Worm (Caenorhabditis elegans) whole organism, L4 larva: ENCODE measurements around the gene ani-2.

Experiments
- F26F4.8 ChIP-seq: fragments of 200-800 bp; sonication (Bioruptor generic); conservative IDR thresholded peaks from 2 replicates; pipeline ENCODE4 v1.3.6; 2022; ENCODE audit warnings: missing genetic modification characterization, missing compliant biosample characterization
- F37D6.2 ChIP-seq: sonication (generic microtip); optimal IDR thresholded peaks from 2 replicates; lab custom pipeline; 2016; ENCODE audit warnings: mild to moderate bottlenecking, missing genetic modification characterization, missing compliant biosample characterization
- T20F7.1 ChIP-seq: fragments of 200-800 bp; sonication (Bioruptor generic); optimal IDR thresholded peaks from 2 replicates; lab custom pipeline; 2018; ENCODE audit warnings: mild to moderate bottlenecking, missing genetic modification characterization, missing compliant biosample characterization
- Y5F2A.4 ChIP-seq: fragments of 200-800 bp; sonication (Bioruptor generic); optimal IDR thresholded peaks from 2 replicates; lab custom pipeline; 2018; ENCODE audit warnings: mild to moderate bottlenecking, missing genetic modification characterization, missing compliant biosample characterization
- ama-1 ChIP-seq: fragments of 150-350 bp; optimal IDR thresholded peaks from 2 replicates; lab custom pipeline; 2014; ENCODE audit warnings: inconsistent platforms, mixed read lengths
- arid-1 ChIP-seq: fragments of 200-800 bp; sonication (Bioruptor generic); conservative IDR thresholded peaks from 2 replicates; pipeline ENCODE4 v1.3.6; 2022; ENCODE audit warnings: missing genetic modification reagents, missing genetic modification characterization, missing compliant biosample characterization
- attf-4 ChIP-seq: sonication (generic microtip); optimal IDR thresholded peaks from 3 replicates; lab custom pipeline; 2017; ENCODE audit warnings: missing biosample characterization, missing genetic modification characterization
- ceh-32 ChIP-seq: sonication (generic microtip); optimal IDR thresholded peaks from 2 replicates; lab custom pipeline; 2016; ENCODE audit warnings: mild to moderate bottlenecking, missing genetic modification characterization, missing compliant biosample characterization; ENCODE audit not compliant: poor library complexity
- ceh-62 ChIP-seq: sonication (generic microtip); optimal IDR thresholded peaks from 2 replicates; lab custom pipeline; 2017; ENCODE audit warnings: missing biosample characterization, missing genetic modification characterization
- ceh-82 ChIP-seq: sonication (generic microtip); optimal IDR thresholded peaks from 2 replicates; lab custom pipeline; 2017; ENCODE audit warnings: missing biosample characterization, missing genetic modification characterization
- ces-1 ChIP-seq: fragments of 150-350 bp; sonication (generic microtip); optimal IDR thresholded peaks from 4 replicates; lab custom pipeline; 2014; ENCODE audit warnings: missing biosample characterization, missing genetic modification reagents, missing genetic modification characterization
- daf-19 ChIP-seq: fragments of 200-800 bp; sonication (Bioruptor generic); conservative IDR thresholded peaks from 2 replicates; pipeline ENCODE4 v1.3.6; 2022; ENCODE audit warnings: missing genetic modification characterization, missing compliant biosample characterization
- dmd-9 ChIP-seq: fragments of 200-800 bp; sonication (Bioruptor generic); IDR thresholded peaks from 2 replicates; pipeline ENCODE4 v1.3.6; 2022; ENCODE audit warnings: missing genetic modification reagents, missing genetic modification characterization, missing compliant biosample characterization
- dpl-1 ChIP-seq: fragments of 150-350 bp; optimal IDR thresholded peaks from 2 replicates; lab custom pipeline; 2014; ENCODE audit warnings: missing biosample characterization, missing genetic modification reagents, missing genetic modification characterization
- duxl-1 ChIP-seq: sonication (generic microtip); optimal IDR thresholded peaks from 2 replicates; lab custom pipeline; 2016; ENCODE audit warnings: mild to moderate bottlenecking, missing genetic modification characterization, moderate library complexity, missing compliant biosample characterization; ENCODE audit not compliant: poor library complexity
- dve-1 ChIP-seq: sonication (generic microtip); optimal IDR thresholded peaks from 2 replicates; lab custom pipeline; 2017; ENCODE audit warnings: antibody characterized with exemption, mild to moderate bottlenecking, missing genetic modification characterization, missing compliant biosample characterization; ENCODE audit not compliant: insufficient read depth
- egl-27 ChIP-seq: sonication (generic microtip); optimal IDR thresholded peaks from 3 replicates; lab custom pipeline; 2017; ENCODE audit warnings: missing biosample characterization, missing genetic modification reagents, missing genetic modification characterization
- egl-43 ChIP-seq: fragments of 200-800 bp; sonication (Bioruptor generic); IDR thresholded peaks from 2 replicates; pipeline ENCODE4 v1.3.6; 2022; ENCODE audit warnings: missing genetic modification reagents, missing genetic modification characterization, missing compliant biosample characterization
- gei-8 ChIP-seq: fragments of 200-800 bp; sonication (Bioruptor generic); optimal IDR thresholded peaks from 2 replicates; lab custom pipeline; 2018; ENCODE audit warnings: mild to moderate bottlenecking, missing genetic modification characterization, missing compliant biosample characterization
- lin-1 ChIP-seq: fragments of 200-800 bp; sonication (Bioruptor generic); IDR thresholded peaks from 2 replicates; pipeline ENCODE4 v1.3.6; 2022; ENCODE audit warnings: missing genetic modification reagents, missing genetic modification characterization, missing compliant biosample characterization
- lin-13 ChIP-seq: fragments of 150-350 bp; optimal IDR thresholded peaks from 2 replicates; lab custom pipeline; 2014; ENCODE audit warnings: missing biosample characterization, missing genetic modification reagents, missing genetic modification characterization
- lin-15B ChIP-seq: fragments of 150-350 bp; sonication (generic microtip); optimal IDR thresholded peaks from 3 replicates; lab custom pipeline; 2014; ENCODE audit warnings: missing biosample characterization, missing genetic modification characterization
- lin-39 ChIP-seq: fragments of 150-350 bp; optimal IDR thresholded peaks from 2 replicates; lab custom pipeline; 2014; ENCODE audit warnings: missing biosample characterization, missing genetic modification reagents, missing genetic modification characterization
- lsy-2 ChIP-seq, 2 experiments: fragments of 150-350 bp in 1 of 2; sonication (generic microtip) in 1 of 2; optimal IDR thresholded peaks; 2 replicates each; lab custom pipeline; 2014 to 2017; ENCODE audit warnings: missing biosample characterization in 2 of 2, missing genetic modification characterization in 2 of 2
- mdt-29 ChIP-seq: fragments of 200-800 bp; sonication (Bioruptor generic); IDR thresholded peaks from 2 replicates; pipeline ENCODE4 v1.3.6; 2022; ENCODE audit warnings: missing genetic modification reagents, missing genetic modification characterization, missing compliant biosample characterization
- mes-2 ChIP-seq: sonication (generic microtip); optimal IDR thresholded peaks from 2 replicates; lab custom pipeline; 2016; ENCODE audit warnings: missing genotype, mild to moderate bottlenecking, missing genetic modification characterization, missing compliant biosample characterization; ENCODE audit not compliant: poor library complexity, severe bottlenecking
- mxl-3 ChIP-seq: fragments of 200-800 bp; sonication (Bioruptor generic); optimal IDR thresholded peaks from 2 replicates; lab custom pipeline; 2018; ENCODE audit warnings: mild to moderate bottlenecking, missing genetic modification characterization, missing compliant biosample characterization
- nhr-111 ChIP-seq: fragments of 200-800 bp; sonication (Bioruptor generic); optimal IDR thresholded peaks from 2 replicates; lab custom pipeline; 2018; ENCODE audit warnings: mild to moderate bottlenecking, missing genetic modification characterization, missing compliant biosample characterization
- nhr-237 ChIP-seq: sonication (generic microtip); optimal IDR thresholded peaks from 2 replicates; lab custom pipeline; 2017; ENCODE audit warnings: missing biosample characterization, missing genetic modification characterization
- nhr-25 ChIP-seq: sonication (generic microtip); optimal IDR thresholded peaks from 2 replicates; lab custom pipeline; 2017; ENCODE audit warnings: missing genetic modification characterization, mild to moderate bottlenecking, missing compliant biosample characterization, antibody characterized with exemption, moderate library complexity, borderline replicate concordance; ENCODE audit not compliant: insufficient read depth
- nhr-28 ChIP-seq: fragments of 150-350 bp; optimal IDR thresholded peaks from 2 replicates; lab custom pipeline; 2014; ENCODE audit warnings: missing biosample characterization, missing genetic modification characterization
- nhr-76 ChIP-seq: fragments of 150-350 bp; optimal IDR thresholded peaks from 2 replicates; lab custom pipeline; 2014; ENCODE audit warnings: missing biosample characterization, missing genetic modification characterization
- nhr-77 ChIP-seq: fragments of 150-350 bp; optimal IDR thresholded peaks from 2 replicates; lab custom pipeline; 2014; ENCODE audit warnings: missing biosample characterization, missing genetic modification characterization
- pqm-1 ChIP-seq: sonication (generic microtip); optimal IDR thresholded peaks from 2 replicates; lab custom pipeline; 2017; ENCODE audit warnings: missing biosample characterization, missing genetic modification characterization
- rbr-2 ChIP-seq: sonication (generic microtip); optimal IDR thresholded peaks from 2 replicates; lab custom pipeline; 2016; ENCODE audit warnings: missing genotype, missing genetic modification characterization, missing compliant biosample characterization
- set-16 ChIP-seq: fragments of 200-800 bp; sonication (Bioruptor generic); IDR thresholded peaks from 2 replicates; pipeline ENCODE4 v1.3.6; 2022; ENCODE audit warnings: missing genetic modification reagents, missing genetic modification characterization, missing compliant biosample characterization
- skn-1 ChIP-seq: fragments of 150-350 bp; optimal IDR thresholded peaks from 2 replicates; lab custom pipeline; 2014; ENCODE audit warnings: missing biosample characterization, missing genetic modification characterization
- spr-1 ChIP-seq: sonication (generic microtip); optimal IDR thresholded peaks from 2 replicates; lab custom pipeline; 2016; ENCODE audit warnings: mild to moderate bottlenecking, missing genetic modification characterization, missing compliant biosample characterization
- tra-1 ChIP-seq: fragments of 200-800 bp; sonication (Bioruptor generic); IDR thresholded peaks from 2 replicates; pipeline ENCODE4 v1.3.6; 2022; ENCODE audit warnings: missing genetic modification reagents, missing genetic modification characterization, missing compliant biosample characterization
- unc-62 ChIP-seq, 3 experiments: fragments of 150-350 bp in 1 of 3; sonication (generic microtip); optimal IDR thresholded peaks in 2 of 3; peaks in 1 of 3; 1 replicate in 1 of 3; 2 replicates in 2 of 3; lab custom pipeline; 2014 to 2017; ENCODE audit warnings: missing biosample characterization in 3 of 3, missing genetic modification characterization in 3 of 3, missing genetic modification reagents in 3 of 3, missing genotype in 1 of 3
- vab-7 ChIP-seq: fragments of 200-800 bp; sonication (Bioruptor generic); IDR thresholded peaks from 2 replicates; pipeline ENCODE4 v1.3.6; 2022; ENCODE audit warnings: missing genetic modification reagents, missing genetic modification characterization, missing compliant biosample characterization
- zfp-2 ChIP-seq: sonication (generic microtip); optimal IDR thresholded peaks from 2 replicates; lab custom pipeline; 2016; ENCODE audit warnings: mild to moderate bottlenecking, missing genetic modification characterization, missing compliant biosample characterization

ani-2 gene

ce11 chrII:6391195-6391594 is 26.0 kb upstream of the ani-2 start, which contains the start of gene F58F12.3:
F58F12.3 (minus strand) TSS chrII:6391295.
- TF ChIP-seq ceh-82 (tag; lab: Kevin White, UChicago): no peak
- no peak for TF ChIP-seq lin-39 (tag; lab: Kevin White, UChicago)
- no peak for TF ChIP-seq egl-27 (tag; lab: Kevin White, UChicago)
- TF ChIP-seq ama-1 (lab: Kevin White, UChicago): no peak
- no peak for TF ChIP-seq dve-1 (tag; lab: Kevin White, UChicago)
- TF ChIP-seq nhr-25 (tag; lab: Kevin White, UChicago): no peak
- no peak for TF ChIP-seq nhr-76 (tag; lab: Kevin White, UChicago)
- TF ChIP-seq egl-43: no peak
- TF ChIP-seq nhr-28 (tag; lab: Kevin White, UChicago): no peak
- no peak for TF ChIP-seq lin-15B (tag; lab: Kevin White, UChicago)
- TF ChIP-seq Y5F2A.4 (GFP tag; lab: Kevin White, UChicago): no peak
- TF ChIP-seq mxl-3: no peak
- TF ChIP-seq tra-1: no peak
- no peak for TF ChIP-seq daf-19 (GFP tag; lab: Robert Waterston, UW)
- TF ChIP-seq gei-8 (GFP tag; lab: Kevin White, UChicago): no peak
- TF ChIP-seq set-16 (GFP tag; lab: Robert Waterston, UW): no peak
- TF ChIP-seq lsy-2 (tag; optimal IDR thresholded peaks at IDR 0.05; lab: Kevin White, UChicago): no peak
- TF ChIP-seq skn-1 (tag; lab: Kevin White, UChicago): no peak
- no peak for TF ChIP-seq arid-1 (GFP tag; lab: Robert Waterston, UW)
- no peak for TF ChIP-seq zfp-2 (tag; lab: Kevin White, UChicago)
- TF ChIP-seq, all 104 proteins: peak for 0

ce11 chrII:6387937-6388336 is 22.8 kb upstream of the ani-2 start, which contains the start of gene F58F12.2:
F58F12.2 (minus strand) TSS chrII:6388037.
- TF ChIP-seq dmd-9 (GFP tag; lab: Robert Waterston, UW) (no peak), mdt-29 (GFP tag; lab: Robert Waterston, UW) (no peak), dpl-1 (GFP tag; lab: Kevin White, UChicago) (no peak), egl-43 (no peak), vab-7 (GFP tag; lab: Robert Waterston, UW) (no peak), unc-62 (GFP tag; optimal IDR thresholded peaks at IDR 0.05 in 1 of 2; lab: Kevin White, UChicago) (no peak), unc-62 (tag; optimal IDR thresholded peaks at IDR 0.05; lab: Kevin White, UChicago) (no peak), ces-1 (GFP tag; lab: Kevin White, UChicago) (no peak), pqm-1 (tag; lab: Kevin White, UChicago) (no peak), mes-2 (tag; lab: Kevin White, UChicago) (no peak), gei-8 (GFP tag; lab: Kevin White, UChicago) (no peak), nhr-77 (no peak), rbr-2 (tag; lab: Kevin White, UChicago) (no peak), spr-1 (tag; lab: Kevin White, UChicago) (no peak), attf-4 (tag; lab: Kevin White, UChicago) (no peak), F26F4.8 (no peak), lin-1 (GFP tag; lab: Robert Waterston, UW) (no peak)

ce11 chrII:6386467-6386866 is 21.3 kb upstream of the ani-2 start, which contains the start of gene F58F12.4:
F58F12.4 (plus strand) TSS chrII:6386767.
- TF ChIP-seq nhr-237 (tag; lab: Kevin White, UChicago) (no peak), F26F4.8 (no peak), lin-39 (tag; lab: Kevin White, UChicago) (no peak), ces-1 (GFP tag; lab: Kevin White, UChicago) (no peak), daf-19 (GFP tag; lab: Robert Waterston, UW) (no peak), T20F7.1 (no peak), lin-13 (GFP tag; lab: Kevin White, UChicago) (no peak), nhr-111 (GFP tag; lab: Kevin White, UChicago) (no peak), nhr-77 (no peak), ceh-32 (no peak), ceh-62 (tag; lab: Kevin White, UChicago) (no peak), rbr-2 (tag; lab: Kevin White, UChicago) (no peak), duxl-1 (tag; lab: Kevin White, UChicago) (no peak), mxl-3 (no peak), F37D6.2 (tag; lab: Kevin White, UChicago) (no peak)
